Fruit fly (Drosophila melanogaster) whole organism, embryonic: ENCODE data around the gene EMC5.

ENCODE experiments used
- Blimp-1 ChIP-seq: fragments of 200-800 bp; sonication (Bioruptor generic); optimal IDR thresholded peaks from 3 replicates; lab custom pipeline; 2018; ENCODE audit warnings: missing biosample characterization, missing genetic modification characterization, mild to moderate bottlenecking, moderate library complexity, missing genetic modification reagents
- C15 ChIP-seq: fragments of 200-800 bp; sonication (Bioruptor generic); IDR thresholded peaks from 3 replicates; pipeline ENCODE4 v1.3.6; 2022; ENCODE audit warnings: missing biosample characterization, missing genetic modification characterization
- CG10147 ChIP-seq: fragments of 200-800 bp; sonication (Bioruptor generic); optimal IDR thresholded peaks from 2 replicates; lab custom pipeline; 2019; ENCODE audit warnings: missing biosample characterization, mild to moderate bottlenecking, missing genetic modification characterization, moderate library complexity
- CG10565 ChIP-seq: fragments of 200-800 bp; sonication (Bioruptor generic); optimal IDR thresholded peaks from 3 replicates; lab custom pipeline; 2016; ENCODE audit warnings: missing biosample characterization, mild to moderate bottlenecking, missing genetic modification characterization
- CG11093 ChIP-seq: fragments of 200-800 bp; sonication (Bioruptor generic); IDR thresholded peaks from 3 replicates; pipeline ENCODE4 v1.3.6; 2022; ENCODE audit warnings: missing biosample characterization, missing genetic modification characterization
- CG11504 ChIP-seq: fragments of 200-800 bp; sonication (Bioruptor generic); optimal IDR thresholded peaks from 3 replicates; lab custom pipeline; 2019; ENCODE audit warnings: missing biosample characterization, mild to moderate bottlenecking, missing genetic modification characterization, moderate library complexity
- CG12299 ChIP-seq: fragments of 200-800 bp; sonication (Bioruptor generic); optimal IDR thresholded peaks from 2 replicates; lab custom pipeline; 2018; ENCODE audit warnings: missing biosample characterization, mild to moderate bottlenecking, missing genetic modification characterization
- CG1233 ChIP-seq: fragments of 200-800 bp; sonication (Bioruptor generic); optimal IDR thresholded peaks from 4 replicates; lab custom pipeline; 2018; ENCODE audit warnings: missing biosample characterization, mild to moderate bottlenecking, missing genetic modification characterization
- CG12942 ChIP-seq: fragments of 200-800 bp; sonication (Bioruptor generic); optimal IDR thresholded peaks from 3 replicates; lab custom pipeline; 2016; ENCODE audit warnings: missing biosample characterization, missing genetic modification characterization
- CG13123 ChIP-seq: fragments of 200-800 bp; sonication (Bioruptor generic); optimal IDR thresholded peaks from 2 replicates; lab custom pipeline; 2016; ENCODE audit warnings: missing biosample characterization, missing genetic modification characterization
- CG1602 ChIP-seq: fragments of 200-800 bp; sonication (Bioruptor generic); optimal IDR thresholded peaks from 3 replicates; lab custom pipeline; 2016; ENCODE audit warnings: missing biosample characterization, missing genetic modification characterization
- CG17361 ChIP-seq: fragments of 200-800 bp; sonication (Bioruptor generic); IDR thresholded peaks from 3 replicates; pipeline ENCODE4 v1.3.6; 2022; ENCODE audit warnings: missing biosample characterization, missing genetic modification characterization
- CG17385 ChIP-seq: fragments of 200-800 bp; sonication (Bioruptor generic); optimal IDR thresholded peaks from 3 replicates; lab custom pipeline; 2018; ENCODE audit warnings: missing biosample characterization, mild to moderate bottlenecking, missing genetic modification characterization
- CG17568 ChIP-seq: fragments of 200-800 bp; sonication (Bioruptor generic); optimal IDR thresholded peaks from 2 replicates; lab custom pipeline; 2018; ENCODE audit warnings: missing biosample characterization, mild to moderate bottlenecking, missing genetic modification characterization, moderate library complexity
- CG17612 ChIP-seq: fragments of 200-800 bp; sonication (Bioruptor generic); IDR thresholded peaks from 2 replicates; pipeline ENCODE4 v1.3.6; 2022; ENCODE audit warnings: missing biosample characterization, missing genetic modification characterization
- CG1792 ChIP-seq: fragments of 200-800 bp; sonication (Bioruptor generic); optimal IDR thresholded peaks from 2 replicates; lab custom pipeline; 2016; ENCODE audit warnings: missing biosample characterization, missing genetic modification characterization
- CG2889 ChIP-seq: fragments of 200-800 bp; sonication (Bioruptor generic); IDR thresholded peaks from 3 replicates; pipeline ENCODE4 v1.3.6; 2022; ENCODE audit warnings: missing biosample characterization, missing genetic modification characterization
- CG30431 ChIP-seq: fragments of 200-800 bp; sonication (Bioruptor generic); optimal IDR thresholded peaks from 2 replicates; lab custom pipeline; 2017; ENCODE audit warnings: missing biosample characterization, missing genetic modification characterization
- CG33213 ChIP-seq: fragments of 200-800 bp; sonication (Bioruptor generic); optimal IDR thresholded peaks from 3 replicates; lab custom pipeline; 2016; ENCODE audit warnings: missing biosample characterization, missing genetic modification characterization
- CG3407 ChIP-seq: fragments of 200-800 bp; sonication (Bioruptor generic); optimal IDR thresholded peaks from 2 replicates; lab custom pipeline; 2018; ENCODE audit warnings: missing biosample characterization, mild to moderate bottlenecking, missing genetic modification characterization
- CG34376 ChIP-seq: fragments of 200-800 bp; sonication (Bioruptor generic); optimal IDR thresholded peaks from 2 replicates; lab custom pipeline; 2018; ENCODE audit warnings: missing biosample characterization, mild to moderate bottlenecking, missing genetic modification characterization
- CG7357 ChIP-seq: fragments of 200-800 bp; sonication (Bioruptor generic); IDR thresholded peaks from 3 replicates; pipeline ENCODE4 v1.3.6; 2022; ENCODE audit warnings: missing biosample characterization, missing genetic modification characterization
- CG7745 ChIP-seq: fragments of 200-800 bp; sonication (Bioruptor generic); optimal IDR thresholded peaks from 2 replicates; lab custom pipeline; 2018; ENCODE audit warnings: missing biosample characterization, mild to moderate bottlenecking, missing genetic modification characterization, moderate library complexity
- CG8359 ChIP-seq: fragments of 200-800 bp; sonication (Bioruptor generic); optimal IDR thresholded peaks from 2 replicates; lab custom pipeline; 2017; ENCODE audit warnings: missing biosample characterization, mild to moderate bottlenecking, missing genetic modification characterization, borderline replicate concordance
- CG8944 ChIP-seq: fragments of 200-800 bp; sonication (Bioruptor generic); optimal IDR thresholded peaks from 3 replicates; lab custom pipeline; 2016; ENCODE audit warnings: missing biosample characterization, missing genetic modification characterization
- CG9609 ChIP-seq: fragments of 200-800 bp; sonication (Bioruptor generic); optimal IDR thresholded peaks from 3 replicates; lab custom pipeline; 2016; ENCODE audit warnings: missing biosample characterization, missing genetic modification characterization
- CG9876 ChIP-seq: fragments of 200-800 bp; sonication (Bioruptor generic); optimal IDR thresholded peaks from 2 replicates; lab custom pipeline; 2016; ENCODE audit warnings: missing biosample characterization, missing genetic modification characterization
- D ChIP-seq, 2 experiments: fragments of 200-800 bp in 1 of 2; fragments of >200 bp in 1 of 2; sonication (Bioruptor generic) in 1 of 2; optimal IDR thresholded peaks; 2 replicates in 1 of 2; 3 replicates in 1 of 2; lab custom pipeline; 2017; ENCODE audit warnings: mild to moderate bottlenecking in 1 of 2, missing biosample characterization in 1 of 2, missing genetic modification characterization in 1 of 2, missing genetic modification reagents in 1 of 2
- Dad ChIP-seq: fragments of 200-800 bp; sonication (Bioruptor generic); optimal IDR thresholded peaks from 3 replicates; lab custom pipeline; 2016; ENCODE audit warnings: missing biosample characterization, missing genetic modification characterization
- Elba2 ChIP-seq: fragments of 200-800 bp; sonication (Bioruptor generic); optimal IDR thresholded peaks from 3 replicates; lab custom pipeline; 2016; ENCODE audit warnings: missing biosample characterization, missing genetic modification characterization
- Gsc ChIP-seq: fragments of 200-800 bp; sonication (Bioruptor generic); IDR thresholded peaks from 2 replicates; pipeline ENCODE4 v1.3.6; 2022; ENCODE audit warnings: missing biosample characterization, missing genetic modification characterization
- Hey ChIP-seq: fragments of 200-800 bp; sonication (Bioruptor generic); optimal IDR thresholded peaks from 3 replicates; lab custom pipeline; 2018; ENCODE audit warnings: missing biosample characterization, mild to moderate bottlenecking, missing genetic modification characterization
- Hmr ChIP-seq: fragments of 200-800 bp; sonication (Bioruptor generic); optimal IDR thresholded peaks from 3 replicates; lab custom pipeline; 2017; ENCODE audit warnings: mild to moderate bottlenecking, missing biosample characterization, missing genetic modification reagents, missing genetic modification characterization
- Jarid2 ChIP-seq: fragments of 200-800 bp; sonication (Bioruptor generic); optimal IDR thresholded peaks from 3 replicates; lab custom pipeline; 2017; ENCODE audit warnings: mild to moderate bottlenecking, missing biosample characterization, missing genetic modification reagents, missing genetic modification characterization
- Opbp ChIP-seq: fragments of 200-800 bp; sonication (Bioruptor generic); IDR thresholded peaks from 3 replicates; pipeline ENCODE4 v1.3.6; 2022; ENCODE audit warnings: missing biosample characterization, missing genetic modification characterization; ENCODE audit not compliant: partially characterized antibody
- Xbp1 ChIP-seq: fragments of 200-800 bp; sonication (Bioruptor generic); optimal IDR thresholded peaks from 3 replicates; lab custom pipeline; 2016; ENCODE audit warnings: missing biosample characterization, mild to moderate bottlenecking, missing genetic modification characterization
- ap ChIP-seq: fragments of 200-800 bp; sonication (Bioruptor generic); IDR thresholded peaks from 2 replicates; pipeline ENCODE4 v1.3.6; 2022; ENCODE audit warnings: missing biosample characterization, missing genetic modification characterization
- ato ChIP-seq: fragments of 200-800 bp; sonication (Bioruptor generic); IDR thresholded peaks from 2 replicates; pipeline ENCODE4 v1.3.6; 2022; ENCODE audit warnings: missing biosample characterization, missing genetic modification characterization; ENCODE audit not compliant: partially characterized antibody
- bsh ChIP-seq, 2 experiments: fragments of 200-800 bp; sonication (Bioruptor generic); optimal IDR thresholded peaks; 2 replicates each; lab custom pipeline; 2017 to 2018; ENCODE audit warnings: mild to moderate bottlenecking in 2 of 2, missing biosample characterization in 2 of 2, missing genetic modification characterization in 2 of 2, moderate library complexity in 1 of 2
- dimm ChIP-seq: fragments of 200-800 bp; sonication (Bioruptor generic); IDR thresholded peaks from 2 replicates; pipeline ENCODE4 v1.3.6; 2022; ENCODE audit warnings: missing biosample characterization, missing genetic modification characterization
- dm ChIP-seq: fragments of 200-800 bp; sonication (Bioruptor generic); optimal IDR thresholded peaks from 3 replicates; lab custom pipeline; 2016; ENCODE audit warnings: missing biosample characterization, missing genetic modification characterization
- esg ChIP-seq: fragments of 200-800 bp; sonication (Bioruptor generic); conservative IDR thresholded peaks from 2 replicates; pipeline ENCODE4 v1.3.6; 2022; ENCODE audit warnings: missing biosample characterization, missing genetic modification characterization
- fd64A ChIP-seq: fragments of 200-800 bp; sonication (Bioruptor generic); optimal IDR thresholded peaks from 3 replicates; lab custom pipeline; 2018; ENCODE audit warnings: missing biosample characterization, mild to moderate bottlenecking, missing genetic modification characterization
- lilli ChIP-seq: fragments of 200-800 bp; sonication (Bioruptor generic); optimal IDR thresholded peaks from 3 replicates; lab custom pipeline; 2016; ENCODE audit warnings: missing biosample characterization, missing genetic modification characterization
- row ChIP-seq: fragments of 200-800 bp; sonication (Bioruptor generic); IDR thresholded peaks from 3 replicates; pipeline ENCODE4 v1.3.6; 2022; ENCODE audit warnings: missing biosample characterization, missing genetic modification characterization
- so ChIP-seq: fragments of 200-800 bp; sonication (Bioruptor generic); IDR thresholded peaks from 3 replicates; pipeline ENCODE4 v1.3.6; 2022; ENCODE audit warnings: missing biosample characterization, missing genetic modification characterization
- stwl ChIP-seq: fragments of 200-800 bp; sonication (Bioruptor generic); optimal IDR thresholded peaks from 3 replicates; lab custom pipeline; 2018; ENCODE audit warnings: missing biosample characterization, mild to moderate bottlenecking, missing genetic modification characterization, moderate library complexity
- yki ChIP-seq: fragments of >200 bp; optimal IDR thresholded peaks from 3 replicates; lab custom pipeline; 2018
- zen ChIP-seq: fragments of 200-800 bp; sonication (Bioruptor generic); optimal IDR thresholded peaks from 3 replicates; lab custom pipeline; 2018; ENCODE audit warnings: missing biosample characterization, mild to moderate bottlenecking, missing genetic modification characterization, moderate library complexity

EMC5 gene

dm6 chr2L:19011895-19012645 lies 24.6 kb downstream of the EMC5 start (continued):
- peak; percentile 29 for TF ChIP-seq CG13123
- TF ChIP-seq CG17612 (GFP tag; lab: Robert Waterston, UW) = 0 out of 2 replicates have a peak, but pooled peaks have one; percentile 23
- TF ChIP-seq ato (GFP tag; lab: Robert Waterston, UW) = no peak
- peak; percentile 62 for TF ChIP-seq CG9876 (GFP tag; lab: Kevin White, UChicago)
- TF ChIP-seq bsh (GFP tag; optimal IDR thresholded peaks at IDR 0.05; lab: Kevin White, UChicago) = peak; percentile 44 to 81
- TF ChIP-seq CG11504 = peak; percentile 81
- TF ChIP-seq CG8944 = peak; percentile 81
- peak; percentile 33 for TF ChIP-seq CG34376
- peak; percentile 100 for TF ChIP-seq Hey (tag; lab: Kevin White, UChicago)
- TF ChIP-seq dimm = 0 out of 2 replicates have a peak, but pooled peaks have one; percentile 8
- TF ChIP-seq CG17361 = peak; percentile 75
- TF ChIP-seq ap = peak; percentile 72
- peak; percentile 67 for TF ChIP-seq Dad (GFP tag; lab: Kevin White, UChicago)
- TF ChIP-seq Blimp-1 (GFP tag; lab: Kevin White, UChicago) = peak; percentile 67
- TF ChIP-seq CG12942 = peak; percentile 73
- TF ChIP-seq CG1233 (GFP tag; lab: Kevin White, UChicago) = peak; percentile 69
- TF ChIP-seq Elba2 (GFP tag; lab: Kevin White, UChicago) = no peak
- TF ChIP-seq zen (tag; lab: Kevin White, UChicago) = peak; percentile 5
- peak; percentile 48 for TF ChIP-seq CG33213
- peak; percentile 86 for TF ChIP-seq esg (GFP tag; lab: Robert Waterston, UW)
- TF ChIP-seq dm (GFP tag; lab: Kevin White, UChicago) = peak; percentile 54
- TF ChIP-seq CG1602 (GFP tag; lab: Kevin White, UChicago) = peak; percentile 67
- TF ChIP-seq CG7745 (tag; lab: Kevin White, UChicago) = no peak
- TF ChIP-seq so = peak; percentile 71; the same call in 2 of the 3 replicates
- peak; percentile 71 for TF ChIP-seq CG1792 (GFP tag; lab: Kevin White, UChicago)
- TF ChIP-seq CG7357 (GFP tag; lab: Robert Waterston, UW) = peak; percentile 76
- no peak for TF ChIP-seq CG10565
- TF ChIP-seq stwl (tag; lab: Kevin White, UChicago) = no peak
- peak; percentile 74; the same call in 2 of the 3 replicates for TF ChIP-seq CG2889 (GFP tag; lab: Robert Waterston, UW)
- TF ChIP-seq D (optimal IDR thresholded peaks at IDR 0.05; lab: Kevin White, UChicago) = no peak
- TF ChIP-seq D (GFP tag; optimal IDR thresholded peaks at IDR 0.05; lab: Kevin White, UChicago) = peak; percentile 70
- no peak for TF ChIP-seq Opbp (GFP tag; lab: Robert Waterston, UW)
- peak; percentile 28 for TF ChIP-seq Jarid2
- TF ChIP-seq CG17568 (GFP tag; lab: Kevin White, UChicago) = peak; percentile 69
- TF ChIP-seq CG11093 = peak; percentile 84
- peak; percentile 84 for TF ChIP-seq Xbp1 (GFP tag; lab: Kevin White, UChicago)
- TF ChIP-seq Gsc (GFP tag; lab: Robert Waterston, UW) = peak; percentile 66
- TF ChIP-seq row = peak; percentile 95
- peak; percentile 93 for TF ChIP-seq Hmr (GFP tag; lab: Kevin White, UChicago)
- peak; percentile 43 for TF ChIP-seq CG3407 (GFP tag; lab: Kevin White, UChicago)
- no peak for TF ChIP-seq C15 (GFP tag; lab: Robert Waterston, UW)
- TF ChIP-seq CG30431 (GFP tag; lab: Kevin White, UChicago) = peak; percentile 43
- TF ChIP-seq CG8359 (GFP tag; lab: Kevin White, UChicago) = no peak
- TF ChIP-seq yki (lab: Kevin White, UChicago) = no peak
- peak; percentile 79 for TF ChIP-seq CG17385 (GFP tag; lab: Kevin White, UChicago)
- TF ChIP-seq fd64A (GFP tag; lab: Kevin White, UChicago) = peak; percentile 22
- peak; percentile 90 for TF ChIP-seq lilli (GFP tag; lab: Kevin White, UChicago)
- TF ChIP-seq CG10147 (GFP tag; lab: Kevin White, UChicago) = peak; percentile 73
- TF ChIP-seq CG12299 (tag; lab: Kevin White, UChicago) = peak; percentile 67
- peak; percentile 83 for TF ChIP-seq CG9609
